Worm (Caenorhabditis elegans) whole organism, early embryonic: ENCODE measurements around the gene srlf-27.

ENCODE experiments used
- ama-1 ChIP-seq: fragments of 150-350 bp; optimal IDR thresholded peaks from 2 replicates; lab custom pipeline; 2014
- flt-1 ChIP-seq: fragments of 200-800 bp; sonication (Bioruptor generic); IDR thresholded peaks from 2 replicates; pipeline ENCODE4 v1.3.6; 2022; ENCODE audit warnings: missing genetic modification characterization, missing compliant biosample characterization

ce11 chrIV:14637413-14637812 is at the start of gene srlf-27:
- TF ChIP-seq flt-1 (GFP tag; lab: Robert Waterston, UW) = no peak
- no peak for TF ChIP-seq ama-1 (lab: Kevin White, UChicago)
